Fruit fly (Drosophila melanogaster): ENCODE results near the gene CG11608.

DNA sequence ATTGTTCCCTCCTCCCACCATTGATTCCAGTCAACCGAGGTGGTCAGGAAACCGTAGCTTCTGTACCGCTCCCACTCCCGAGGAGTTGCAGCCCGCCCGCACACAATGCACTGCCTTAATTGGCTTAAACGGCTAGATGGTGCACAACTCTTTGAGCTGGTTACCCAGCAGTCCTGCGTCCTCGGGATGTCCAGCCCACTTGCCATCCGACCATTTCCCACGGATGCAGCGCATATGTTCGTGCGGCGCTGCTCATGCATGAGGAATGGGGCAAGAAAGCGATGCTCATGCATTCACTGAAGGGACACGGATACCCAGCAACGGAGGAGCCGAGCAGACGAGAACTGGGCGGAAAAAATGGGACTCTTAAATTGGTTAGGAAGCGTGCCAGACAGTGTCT is 22.7 kb upstream of the CG11608 start:
- TF ChIP-seq CG32121 (GFP tag; IDR thresholded peaks at IDR 0.05) (no peak), rn (GFP tag; IDR thresholded peaks at IDR 0.05) (no peak), CG15710 (tag; optimal IDR thresholded peaks at IDR 0.05) (no peak), Pif1B (GFP tag; optimal IDR thresholded peaks at IDR 0.05) (no peak), D1 (tag; optimal IDR thresholded peaks at IDR 0.05) (no peak), CG8301 (tag; optimal IDR thresholded peaks at IDR 0.05) (no peak), Pif1A (GFP tag; optimal IDR thresholded peaks at IDR 0.05) (no peak)
